Worm (Caenorhabditis elegans) whole organism, midembryonic: ENCODE measurements around the gene fbxc-43.

Source experiments
- T22C8.4 ChIP-seq: fragments of 200-800 bp; sonication (Bioruptor generic); IDR thresholded peaks from 2 replicates; pipeline ENCODE4 v1.3.6; 2022; ENCODE audit warnings: missing genetic modification characterization, missing compliant biosample characterization
- cog-1 ChIP-seq: sonication (generic microtip); optimal IDR thresholded peaks from 2 replicates; lab custom pipeline; 2016; ENCODE audit warnings: missing genetic modification characterization, missing compliant biosample characterization
- flt-1 ChIP-seq: fragments of 200-800 bp; sonication (Bioruptor generic); IDR thresholded peaks from 2 replicates; pipeline ENCODE4 v1.3.6; 2022; ENCODE audit warnings: missing genetic modification characterization, missing compliant biosample characterization
- klf-2 ChIP-seq: fragments of 200-800 bp; sonication (Bioruptor generic); conservative IDR thresholded peaks from 2 replicates; pipeline ENCODE4 v1.3.6; 2022; ENCODE audit warnings: missing genetic modification reagents, missing genetic modification characterization, missing compliant biosample characterization
- med-1 ChIP-seq: sonication (generic microtip); optimal IDR thresholded peaks from 2 replicates; lab custom pipeline; 2017; ENCODE audit warnings: missing genetic modification characterization, mild to moderate bottlenecking, missing compliant biosample characterization, antibody characterized with exemption, missing genetic modification reagents; ENCODE audit not compliant: insufficient read depth
- ref-1 ChIP-seq: fragments of 200-800 bp; sonication (Bioruptor generic); conservative IDR thresholded peaks from 2 replicates; pipeline ENCODE4 v1.3.6; 2022; ENCODE audit warnings: missing genetic modification reagents, missing genetic modification characterization, missing compliant biosample characterization
- tab-1 ChIP-seq: fragments of 200-800 bp; sonication (Bioruptor generic); IDR thresholded peaks from 2 replicates; pipeline ENCODE4 v1.3.6; 2022; ENCODE audit warnings: missing genetic modification characterization, missing compliant biosample characterization
- ztf-29 ChIP-seq: fragments of 200-800 bp; sonication (Bioruptor generic); IDR thresholded peaks from 2 replicates; pipeline ENCODE4 v1.3.6; 2022; ENCODE audit warnings: missing genetic modification reagents, missing genetic modification characterization, missing compliant biosample characterization

DNA sequence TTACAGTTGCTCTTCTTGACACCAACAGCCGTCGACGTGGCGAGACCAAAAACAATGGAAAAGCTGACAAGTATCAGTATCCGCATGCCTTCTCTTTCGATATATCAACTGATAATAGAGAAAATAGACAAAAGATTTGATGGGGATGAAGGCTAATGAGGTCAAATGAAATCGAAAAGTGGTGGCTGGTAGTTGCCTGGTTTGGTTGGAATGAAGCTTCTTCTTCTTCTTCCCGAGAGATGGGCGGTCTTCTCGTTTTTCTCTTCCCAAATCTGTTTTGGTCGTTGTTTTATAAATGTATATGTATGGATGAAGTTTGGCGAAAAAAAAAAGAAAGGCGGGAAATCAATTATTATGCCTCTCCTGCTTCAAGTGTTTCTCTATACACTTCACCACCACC lies 45.9 kb upstream of the fbxc-43 start, which contains the start of gene C01F1.5:
- 0 out of 2 replicates have a peak, but pooled peaks have one; percentile 34 for TF ChIP-seq flt-1
- TF ChIP-seq ztf-29: no peak
- no peak for TF ChIP-seq cog-1
- TF ChIP-seq klf-2 (GFP tag; lab: Robert Waterston, UW): no peak
- no peak for TF ChIP-seq ref-1
- TF ChIP-seq T22C8.4 (GFP tag; lab: Robert Waterston, UW): no peak
- no peak for TF ChIP-seq tab-1 (GFP tag; lab: Robert Waterston, UW)
- TF ChIP-seq med-1 (GFP tag; lab: Kevin White, UChicago): no peak
